Worm (Caenorhabditis elegans): ENCODE data around the gene srh-178.
A peak's percentile ranks its signal among the peaks of the same experiment; 100 is the strongest.

Gene srh-178

ce11 chrV:18480231-18480630 is at the start of gene srh-178:
Gene srh-178 (minus strand): TSS chrV:18480331.
- TF ChIP-seq T26A8.4 (GFP tag; IDR thresholded peaks at IDR 0.05) (no peak), lim-7 (GFP tag; IDR thresholded peaks at IDR 0.05) (no peak), madf-9 (GFP tag; conservative IDR thresholded peaks at IDR 0.05) (no peak), nhr-6 (tag; optimal IDR thresholded peaks at IDR 0.05) (no peak), mxl-3 (GFP tag; optimal IDR thresholded peaks at IDR 0.05) (no peak), nhr-76 (tag; optimal IDR thresholded peaks at IDR 0.05) (no peak), hlh-11 (tag; optimal IDR thresholded peaks at IDR 0.05) (no peak), pha-4 (GFP tag; IDR thresholded peaks at IDR 0.05) (no peak), pha-4 (tag; optimal IDR thresholded peaks at IDR 0.05) (no peak), mes-2 (tag; optimal IDR thresholded peaks at IDR 0.05; ENCODE audit: poor library complexity, severe bottlenecking) (no peak), dpl-1 (GFP tag; optimal IDR thresholded peaks at IDR 0.05) (no peak), hif-1 (tag; optimal IDR thresholded peaks at IDR 0.05) (no peak), zag-1 (tag; optimal IDR thresholded peaks at IDR 0.05) (no peak), egl-27 (tag; optimal IDR thresholded peaks at IDR 0.05) (no peak), nhr-42 (GFP tag; IDR thresholded peaks at IDR 0.05) (no peak), D1046.2 (GFP tag; IDR thresholded peaks at IDR 0.05) (no peak), daf-16 (GFP tag; optimal IDR thresholded peaks at IDR 0.05) (no peak), daf-16 (tag; optimal IDR thresholded peaks at IDR 0.05) (no peak), cey-2 (tag; optimal IDR thresholded peaks at IDR 0.05; ENCODE audit: borderline replicate concordance, insufficient read depth) (no peak), lin-39 (tag; optimal IDR thresholded peaks at IDR 0.05) (no peak), fos-1 (tag; optimal IDR thresholded peaks at IDR 0.05) (no peak)

DNA sequence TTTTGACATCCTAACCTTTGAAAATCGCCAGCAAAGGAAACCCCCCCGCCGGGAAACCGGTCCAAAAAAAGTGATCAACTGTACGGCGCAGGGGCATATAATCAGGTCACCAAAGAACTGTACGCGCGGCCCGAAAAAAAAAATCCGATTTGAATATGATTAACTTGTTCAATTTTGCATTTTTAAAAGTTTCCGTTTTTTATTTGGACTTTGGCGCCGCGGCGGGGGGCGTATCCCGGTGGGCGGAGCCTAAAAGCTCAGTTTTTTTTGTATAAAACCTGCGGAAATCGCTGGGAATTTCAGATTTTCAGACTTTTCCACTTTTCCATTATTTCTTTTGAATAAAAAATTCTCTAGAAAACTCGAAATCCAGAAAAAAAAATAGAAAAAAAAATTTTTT is 44.3 kb upstream of the srh-178 start, which contains the start of gene hmit-1.2:
Gene hmit-1.2, plus strand, starts transcription at position 301 of the 400 bp plus-strand sequence.
- TF ChIP-seq spr-3 (GFP tag; optimal IDR thresholded peaks at IDR 0.05) (no peak), mxl-2 (GFP tag; conservative IDR thresholded peaks at IDR 0.05) (no peak), nhr-102 (tag; optimal IDR thresholded peaks at IDR 0.05) (no peak), lin-1 (GFP tag; IDR thresholded peaks at IDR 0.05) (no peak), vab-7 (GFP tag; IDR thresholded peaks at IDR 0.05) (no peak), dve-1 (tag; optimal IDR thresholded peaks at IDR 0.05; ENCODE audit: insufficient read depth) (no peak), zfp-3 (GFP tag; conservative IDR thresholded peaks at IDR 0.05) (no peak), hmg-1.1 (GFP tag; IDR thresholded peaks at IDR 0.05) (no peak), ztf-11 (tag; optimal IDR thresholded peaks at IDR 0.05) (no peak)

DNA sequence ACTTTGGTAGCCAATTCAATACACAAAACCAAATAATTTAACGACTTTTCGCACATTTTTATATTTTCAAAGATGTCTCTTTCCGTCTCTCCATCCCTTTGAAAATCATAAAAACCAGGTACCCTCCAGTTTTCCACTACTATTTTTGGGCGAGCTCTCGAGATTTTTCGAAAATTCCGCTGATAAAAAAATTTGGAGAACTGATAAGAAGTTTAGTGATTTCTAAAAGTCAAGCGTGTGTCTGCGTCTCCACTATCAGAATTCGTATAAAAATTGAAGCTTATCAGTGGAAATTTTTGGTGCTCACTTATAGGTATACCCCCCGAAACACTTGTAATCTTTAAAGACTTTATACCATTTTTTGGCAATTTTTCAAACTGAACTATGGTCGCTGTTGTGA is 36.4 kb upstream of the srh-178 start, which contains the start of gene hmit-1.1:
Gene hmit-1.1, plus strand, starts transcription at position 294 of the 400 bp plus-strand sequence.
- TF ChIP-seq dmd-6 (GFP tag; IDR thresholded peaks at IDR 0.05) (peak; percentile 83), dve-1 (tag; optimal IDR thresholded peaks at IDR 0.05; ENCODE audit: insufficient read depth) (peak; percentile 62), pqm-1 (tag; optimal IDR thresholded peaks at IDR 0.05) (peak; percentile 76), ceh-20 (GFP tag; IDR thresholded peaks at IDR 0.05) (no peak), hlh-11 (tag; optimal IDR thresholded peaks at IDR 0.05) (peak; percentile 68), daf-16 (GFP tag; optimal IDR thresholded peaks at IDR 0.05) (no peak), daf-16 (tag; optimal IDR thresholded peaks at IDR 0.05) (peak; percentile 74), aly-2 (tag; optimal IDR thresholded peaks at IDR 0.05) (no peak), ces-1 (GFP tag; optimal IDR thresholded peaks at IDR 0.05) (no peak), ama-1 (optimal IDR thresholded peaks at IDR 0.05) (no peak), php-3 (GFP tag; IDR thresholded peaks at IDR 0.05) (peak; percentile 86), Y105C5A.15 (GFP tag; IDR thresholded peaks at IDR 0.05) (no peak), nhr-28 (tag; optimal IDR thresholded peaks at IDR 0.05) (peak; percentile 52), nhr-77 (tag; optimal IDR thresholded peaks at IDR 0.05) (peak; percentile 33)
